Fruit fly (Drosophila melanogaster) whole organism, embryonic: Measurements from ENCODE around the gene Pc.

ENCODE experiments used
- Ada2b ChIP-seq: fragments of 200-800 bp; sonication (Bioruptor generic); IDR thresholded peaks from 2 replicates; pipeline ENCODE4 v1.3.6; 2022; ENCODE audit warnings: missing biosample characterization, missing genetic modification characterization
- Awh ChIP-seq: fragments of 200-800 bp; sonication (Bioruptor generic); IDR thresholded peaks from 2 replicates; pipeline ENCODE4, ENCODE4 v1.3.6; 2022; ENCODE audit warnings: missing biosample characterization, missing genetic modification characterization
- CG12104 ChIP-seq: fragments of 200-800 bp; sonication (Bioruptor generic); optimal IDR thresholded peaks from 3 replicates; lab custom pipeline; 2016; ENCODE audit warnings: missing biosample characterization, missing genetic modification characterization
- CG14050 ChIP-seq: fragments of 200-800 bp; sonication (Bioruptor generic); IDR thresholded peaks from 3 replicates; pipeline ENCODE4 v1.3.6; 2022; ENCODE audit warnings: missing biosample characterization, missing genetic modification characterization
- CG15269 ChIP-seq: fragments of 200-800 bp; sonication (Bioruptor generic); optimal IDR thresholded peaks from 2 replicates; lab custom pipeline; 2018; ENCODE audit warnings: missing biosample characterization, mild to moderate bottlenecking, missing genetic modification characterization, moderate library complexity
- CG15601 ChIP-seq: fragments of 200-800 bp; sonication (Bioruptor generic); optimal IDR thresholded peaks from 3 replicates; lab custom pipeline; 2019; ENCODE audit warnings: missing biosample characterization, mild to moderate bottlenecking, missing genetic modification characterization, moderate library complexity
- CG15696 ChIP-seq: fragments of 200-800 bp; sonication (Bioruptor generic); optimal IDR thresholded peaks from 2 replicates; lab custom pipeline; 2019; ENCODE audit warnings: missing biosample characterization, mild to moderate bottlenecking, missing genetic modification characterization, moderate library complexity
- CG1602 ChIP-seq: fragments of 200-800 bp; sonication (Bioruptor generic); optimal IDR thresholded peaks from 3 replicates; lab custom pipeline; 2016; ENCODE audit warnings: missing biosample characterization, missing genetic modification characterization
- CG1603 ChIP-seq: fragments of 200-800 bp; sonication (Bioruptor generic); optimal IDR thresholded peaks from 2 replicates; lab custom pipeline; 2019; ENCODE audit warnings: missing biosample characterization, mild to moderate bottlenecking, missing genetic modification characterization, moderate library complexity
- CG16813 ChIP-seq: fragments of 200-800 bp; sonication (Bioruptor generic); IDR thresholded peaks from 3 replicates; pipeline ENCODE4 v1.3.6; 2022; ENCODE audit warnings: missing biosample characterization, missing genetic modification characterization; ENCODE audit not compliant: partially characterized antibody
- CG17361 ChIP-seq: fragments of 200-800 bp; sonication (Bioruptor generic); IDR thresholded peaks from 3 replicates; pipeline ENCODE4 v1.3.6; 2022; ENCODE audit warnings: missing biosample characterization, missing genetic modification characterization
- CG31365 ChIP-seq: fragments of 200-800 bp; sonication (Bioruptor generic); optimal IDR thresholded peaks from 2 replicates; lab custom pipeline; 2018; ENCODE audit warnings: missing biosample characterization, mild to moderate bottlenecking, missing genetic modification characterization
- CG31388 ChIP-seq: fragments of 200-800 bp; sonication (Bioruptor generic); optimal IDR thresholded peaks from 2 replicates; lab custom pipeline; 2016; ENCODE audit warnings: missing biosample characterization, missing genetic modification characterization
- CG31441 ChIP-seq: fragments of 200-800 bp; sonication (Bioruptor generic); IDR thresholded peaks from 2 replicates; pipeline ENCODE4 v1.3.6; 2022; ENCODE audit warnings: missing biosample characterization, missing genetic modification characterization
- CG3281 ChIP-seq: fragments of 200-800 bp; sonication (Bioruptor generic); optimal IDR thresholded peaks from 3 replicates; lab custom pipeline; 2017; ENCODE audit warnings: missing biosample characterization, mild to moderate bottlenecking, missing genetic modification characterization
- CG4360 ChIP-seq: fragments of 200-800 bp; sonication (Bioruptor generic); IDR thresholded peaks from 2 replicates; pipeline ENCODE4 v1.3.6; 2022; ENCODE audit warnings: missing biosample characterization, missing genetic modification characterization
- CG7745 ChIP-seq: fragments of 200-800 bp; sonication (Bioruptor generic); optimal IDR thresholded peaks from 2 replicates; lab custom pipeline; 2018; ENCODE audit warnings: missing biosample characterization, mild to moderate bottlenecking, missing genetic modification characterization, moderate library complexity
- CG8478 ChIP-seq: fragments of >200 bp; optimal IDR thresholded peaks from 2 replicates; lab custom pipeline; 2018
- CG8765 ChIP-seq: fragments of 200-800 bp; sonication (Bioruptor generic); IDR thresholded peaks from 2 replicates; pipeline ENCODE4 v1.3.6; 2022; ENCODE audit warnings: missing biosample characterization, missing genetic modification characterization
- D19B ChIP-seq: fragments of 200-800 bp; sonication (Bioruptor generic); optimal IDR thresholded peaks from 2 replicates; lab custom pipeline; 2017; ENCODE audit warnings: missing biosample characterization, mild to moderate bottlenecking, missing genetic modification characterization
- Dad ChIP-seq: fragments of 200-800 bp; sonication (Bioruptor generic); optimal IDR thresholded peaks from 3 replicates; lab custom pipeline; 2016; ENCODE audit warnings: missing biosample characterization, missing genetic modification characterization
- Deaf1 ChIP-seq: fragments of 200-800 bp; optimal IDR thresholded peaks from 3 replicates; lab custom pipeline; 2019; ENCODE audit warnings: missing biosample characterization, mild to moderate bottlenecking, missing genetic modification characterization, moderate library complexity
- Dip3 ChIP-seq: fragments of 200-800 bp; sonication (Bioruptor generic); optimal IDR thresholded peaks from 3 replicates; lab custom pipeline; 2016; ENCODE audit warnings: missing biosample characterization, missing genetic modification characterization
- E2f1 ChIP-seq: fragments of 200-800 bp; sonication (Bioruptor generic); IDR thresholded peaks from 2 replicates; pipeline ENCODE4 v1.3.6; 2022; ENCODE audit warnings: missing biosample characterization, missing genetic modification characterization
- ERR ChIP-seq: fragments of 200-800 bp; sonication (Bioruptor generic); optimal IDR thresholded peaks from 2 replicates; lab custom pipeline; 2016; ENCODE audit warnings: missing biosample characterization, missing genetic modification characterization
- HmgZ ChIP-seq: fragments of 200-800 bp; sonication (Bioruptor generic); optimal IDR thresholded peaks from 2 replicates; lab custom pipeline; 2018; ENCODE audit warnings: missing biosample characterization, mild to moderate bottlenecking, missing genetic modification characterization
- Hr39 ChIP-seq: fragments of >200 bp; optimal IDR thresholded peaks from 2 replicates; lab custom pipeline; 2017
- Hr78 ChIP-seq, 2 experiments: fragments of 200-800 bp in 1 of 2; fragments of >200 bp in 1 of 2; sonication (Bioruptor generic) in 1 of 2; optimal IDR thresholded peaks; 2 replicates each; lab custom pipeline; 2017 to 2019; ENCODE audit warnings: missing biosample characterization in 2 of 2, missing genetic modification characterization in 2 of 2, mild to moderate bottlenecking in 1 of 2, moderate library complexity in 1 of 2
- Jarid2 ChIP-seq: fragments of 200-800 bp; sonication (Bioruptor generic); optimal IDR thresholded peaks from 3 replicates; lab custom pipeline; 2017; ENCODE audit warnings: mild to moderate bottlenecking, missing biosample characterization, missing genetic modification reagents, missing genetic modification characterization
- Mrtf ChIP-seq: fragments of 200-800 bp; sonication (Bioruptor generic); IDR thresholded peaks from 3 replicates; pipeline ENCODE4 v1.3.6; 2022; ENCODE audit warnings: missing biosample characterization, missing genetic modification characterization
- Nf-YA ChIP-seq: fragments of 200-800 bp; sonication (Bioruptor generic); IDR thresholded peaks from 2 replicates; pipeline ENCODE4 v1.3.6; 2022; ENCODE audit warnings: missing biosample characterization, missing genetic modification characterization
- Scr ChIP-seq: fragments of 200-800 bp; sonication (Bioruptor generic); IDR thresholded peaks from 2 replicates; pipeline ENCODE4 v1.3.6; 2022; ENCODE audit warnings: missing biosample characterization, missing genetic modification characterization; ENCODE audit not compliant: partially characterized antibody
- Usf ChIP-seq: fragments of 200-800 bp; sonication (Bioruptor generic); optimal IDR thresholded peaks from 2 replicates; lab custom pipeline; 2017; ENCODE audit warnings: missing genotype, missing biosample characterization, missing genetic modification characterization
- al ChIP-seq: fragments of 200-800 bp; sonication (Bioruptor generic); IDR thresholded peaks from 2 replicates; pipeline ENCODE4 v1.3.6; 2022; ENCODE audit warnings: missing biosample characterization, missing genetic modification characterization
- amos ChIP-seq: fragments of 200-800 bp; sonication (Bioruptor generic); IDR thresholded peaks from 2 replicates; pipeline ENCODE4 v1.3.6; 2022; ENCODE audit warnings: missing biosample characterization, missing genetic modification characterization; ENCODE audit not compliant: partially characterized antibody
- btn ChIP-seq: fragments of 200-800 bp; sonication (Bioruptor generic); optimal IDR thresholded peaks from 2 replicates; lab custom pipeline; 2016; ENCODE audit warnings: missing biosample characterization, missing genetic modification characterization
- cas ChIP-seq: fragments of 200-800 bp; sonication (Bioruptor generic); IDR thresholded peaks from 2 replicates; pipeline ENCODE4 v1.3.6; 2022; ENCODE audit warnings: missing biosample characterization, missing genetic modification characterization
- cato ChIP-seq: fragments of 200-800 bp; sonication (Bioruptor generic); optimal IDR thresholded peaks from 2 replicates; lab custom pipeline; 2016; ENCODE audit warnings: missing biosample characterization, missing genetic modification characterization, borderline replicate concordance
- ci ChIP-seq: fragments of 200-800 bp; sonication (Bioruptor generic); IDR thresholded peaks from 3 replicates; pipeline ENCODE4 v1.3.6; 2022; ENCODE audit warnings: missing biosample characterization, missing genetic modification characterization
- dmrt99B ChIP-seq: fragments of 200-800 bp; sonication (Bioruptor generic); optimal IDR thresholded peaks from 2 replicates; lab custom pipeline; 2018; ENCODE audit warnings: missing biosample characterization, mild to moderate bottlenecking, missing genetic modification characterization, moderate library complexity
- fd102C ChIP-seq: fragments of 200-800 bp; sonication (Bioruptor generic); optimal IDR thresholded peaks from 2 replicates; lab custom pipeline; 2018; ENCODE audit warnings: missing biosample characterization, mild to moderate bottlenecking, missing genetic modification characterization, moderate library complexity
- grn ChIP-seq: fragments of 200-800 bp; sonication (Bioruptor generic); optimal IDR thresholded peaks from 3 replicates; lab custom pipeline; 2017; ENCODE audit warnings: missing biosample characterization, missing genetic modification characterization
- gsb ChIP-seq: fragments of 200-800 bp; sonication (Bioruptor generic); IDR thresholded peaks from 2 replicates; pipeline ENCODE4 v1.3.6; 2022; ENCODE audit warnings: missing biosample characterization, missing genetic modification characterization
- knrl ChIP-seq: fragments of 200-800 bp; sonication (Bioruptor generic); IDR thresholded peaks from 3 replicates; pipeline ENCODE4 v1.3.6; 2022; ENCODE audit warnings: missing biosample characterization, missing genetic modification characterization; ENCODE audit not compliant: partially characterized antibody
- maf-S ChIP-seq: fragments of 200-800 bp; sonication (Bioruptor generic); optimal IDR thresholded peaks from 2 replicates; lab custom pipeline; 2016; ENCODE audit warnings: missing biosample characterization, missing genetic modification characterization
- nmo ChIP-seq: fragments of 200-800 bp; sonication (Bioruptor generic); optimal IDR thresholded peaks from 2 replicates; lab custom pipeline; 2018; ENCODE audit warnings: missing biosample characterization, mild to moderate bottlenecking, missing genetic modification characterization, moderate library complexity
- sr ChIP-seq: fragments of 200-800 bp; sonication (Bioruptor generic); IDR thresholded peaks from 3 replicates; pipeline ENCODE4 v1.3.6; 2022; ENCODE audit warnings: missing biosample characterization, missing genetic modification characterization
- ssp ChIP-seq: fragments of 200-800 bp; sonication (Bioruptor generic); IDR thresholded peaks from 2 replicates; pipeline ENCODE4 v1.3.6; 2022; ENCODE audit warnings: missing biosample characterization, missing genetic modification characterization
- tll ChIP-seq, 2 experiments: fragments of 200-800 bp in 1 of 2; fragments of >200 bp in 1 of 2; sonication (Bioruptor generic) in 1 of 2; optimal IDR thresholded peaks; 2 replicates each; lab custom pipeline; 2017 to 2019; ENCODE audit warnings: missing biosample characterization in 2 of 2, missing genetic modification characterization in 2 of 2, mild to moderate bottlenecking in 1 of 2, moderate library complexity in 1 of 2
- vfl ChIP-seq: fragments of 200-800 bp; sonication (Bioruptor generic); optimal IDR thresholded peaks from 2 replicates; lab custom pipeline; 2016; ENCODE audit warnings: missing biosample characterization, missing genetic modification characterization

Gene Pc

DNA sequence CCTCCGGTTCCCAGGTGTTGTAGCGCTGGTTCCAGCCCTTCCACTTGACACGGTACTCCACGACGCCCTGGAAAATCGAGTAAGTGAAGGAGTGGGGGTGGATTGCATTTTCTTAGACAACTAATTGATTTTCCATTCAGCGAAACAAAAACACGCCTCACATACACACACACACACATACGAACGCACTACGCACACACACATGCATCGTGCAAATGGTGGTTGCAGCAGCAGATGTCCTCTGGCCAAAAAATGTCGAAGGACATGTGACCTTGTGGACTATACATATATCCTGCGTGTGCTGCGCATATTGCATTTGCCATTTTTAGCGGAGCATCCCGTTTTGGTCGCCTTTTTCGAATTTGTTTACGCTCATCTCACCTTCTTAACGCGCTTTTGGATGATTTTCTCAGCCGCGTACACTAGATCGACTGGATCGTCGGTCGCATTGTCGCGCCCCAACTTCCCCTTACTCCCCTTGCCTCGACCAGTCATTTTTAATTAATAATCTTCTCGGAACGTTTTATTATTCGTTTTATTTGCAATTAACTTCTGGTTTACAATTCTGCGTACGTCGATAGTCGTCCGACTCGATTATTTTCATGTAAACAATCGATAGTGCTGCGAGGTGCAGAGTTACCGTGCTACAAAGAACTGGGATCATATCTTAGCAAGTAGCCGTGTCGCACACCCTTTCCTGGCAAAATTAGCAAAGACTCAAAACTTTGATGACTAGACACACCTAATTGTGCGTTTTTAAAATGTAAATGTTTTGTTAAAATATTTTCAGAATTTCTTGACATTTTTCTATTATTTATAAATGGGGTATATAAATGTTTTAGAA is at the start of gene Pc (continued):
- TF ChIP-seq maf-S (GFP tag; lab: Kevin White, UChicago) (no peak), CG17361 (peak; percentile 36; the same call in 1 of the 3 replicates), cato (GFP tag; lab: Kevin White, UChicago) (no peak), btn (GFP tag; lab: Kevin White, UChicago) (no peak), Scr (peak; percentile 81), Awh (GFP tag; lab: Robert Waterston, UW) (no peak), amos (GFP tag; lab: Robert Waterston, UW) (peak; percentile 92), CG8765 (no peak), Dad (peak; percentile 1), CG7745 (tag; lab: Kevin White, UChicago) (no peak), CG16813 (GFP tag; lab: Robert Waterston, UW) (peak; percentile 88), HmgZ (tag; lab: Kevin White, UChicago) (peak; percentile 68), Ada2b (GFP tag; lab: Robert Waterston, UW) (no peak), vfl (no peak), Hr78 (GFP tag; optimal IDR thresholded peaks at IDR 0.05; lab: Kevin White, UChicago) (no peak), fd102C (GFP tag; lab: Kevin White, UChicago) (no peak), CG8478 (lab: Kevin White, UChicago) (peak; percentile 65), CG15601 (peak; percentile 32), CG31388 (GFP tag; lab: Kevin White, UChicago) (no peak), CG15696 (tag; lab: Kevin White, UChicago) (no peak), CG1602 (GFP tag; lab: Kevin White, UChicago) (no peak), Deaf1 (no peak), knrl (peak; percentile 89), tll (GFP tag; optimal IDR thresholded peaks at IDR 0.05; lab: Kevin White, UChicago) (peak in 1 of 2 experiments; percentile 46), Dip3 (GFP tag; lab: Kevin White, UChicago) (peak; percentile 10), CG31365 (tag; lab: Kevin White, UChicago) (no peak), ssp (GFP tag; lab: Robert Waterston, UW) (0 out of 2 replicates have a peak, but pooled peaks have one; percentile 12), CG12104 (no peak), Hr39 (lab: Kevin White, UChicago) (no peak), al (no peak), CG3281 (GFP tag; lab: Kevin White, UChicago) (no peak), nmo (peak; percentile 67), CG15269 (tag; lab: Kevin White, UChicago) (no peak), dmrt99B (tag; lab: Kevin White, UChicago) (no peak), CG1603 (tag; lab: Kevin White, UChicago) (peak; percentile 100), Mrtf (GFP tag; lab: Robert Waterston, UW) (no peak), CG14050 (GFP tag; lab: Robert Waterston, UW) (no peak), ci (GFP tag; lab: Robert Waterston, UW) (peak; percentile 59; the same call in 2 of the 3 replicates), CG4360 (no peak), cas (GFP tag; lab: Robert Waterston, UW) (no peak), sr (GFP tag; lab: Robert Waterston, UW) (no peak), gsb (GFP tag; lab: Robert Waterston, UW) (no peak), Nf-YA (GFP tag; lab: Robert Waterston, UW) (no peak), CG31441 (GFP tag; lab: Robert Waterston, UW) (no peak), Usf (GFP tag; lab: Kevin White, UChicago) (no peak), E2f1 (GFP tag; lab: Robert Waterston, UW) (no peak), D19B (GFP tag; lab: Kevin White, UChicago) (no peak), Jarid2 (no peak), grn (GFP tag; lab: Kevin White, UChicago) (no peak), ERR (no peak)
